Fruit fly (Drosophila melanogaster): Measurements from ENCODE around the gene Prosbeta3.

Gene Prosbeta3

dm6 chr3R:8962860-8963755 is 42.9 kb downstream of the Prosbeta3 start, which contains the start of gene ich (continued):
- TF ChIP-seq ewg (GFP tag; optimal IDR thresholded peaks at IDR 0.05) (peak; percentile 34), CG14667 (GFP tag; IDR thresholded peaks at IDR 0.05) (no peak), phol (tag; optimal IDR thresholded peaks at IDR 0.05) (no peak), Deaf1 (tag; optimal IDR thresholded peaks at IDR 0.05) (peak; percentile 83), slou (GFP tag; optimal IDR thresholded peaks at IDR 0.05) (no peak), CG13424 (tag; optimal IDR thresholded peaks at IDR 0.05) (no peak), CG6791 (GFP tag; IDR thresholded peaks at IDR 0.05; ENCODE audit: partially characterized antibody) (0 out of 3 replicates have a peak, but pooled peaks have one; percentile 26), Lhr (GFP tag; optimal IDR thresholded peaks at IDR 0.05) (no peak), tap (tag; optimal IDR thresholded peaks at IDR 0.05) (no peak), CG17829 (tag; optimal IDR thresholded peaks at IDR 0.05) (peak; percentile 10), jigr1 (GFP tag; IDR thresholded peaks at IDR 0.05) (no peak), CG11696 (GFP tag; IDR thresholded peaks at IDR 0.05) (no peak), cg (GFP tag; optimal IDR thresholded peaks at IDR 0.05) (peak; percentile 57)

- peak; percentile 42; the same call in 2 of the 3 replicates for TF ChIP-seq CG14050 (GFP tag; IDR thresholded peaks at IDR 0.05)
- peak; percentile 3 for TF ChIP-seq Hmr (GFP tag; optimal IDR thresholded peaks at IDR 0.05)
- TF ChIP-seq CG4360 (GFP tag; IDR thresholded peaks at IDR 0.05) = no peak
- no peak for TF ChIP-seq NC2β (GFP tag; optimal IDR thresholded peaks at IDR 0.05)
- TF ChIP-seq tio (GFP tag; optimal IDR thresholded peaks at IDR 0.05) = peak; percentile 28
- TF ChIP-seq PHDP (tag; optimal IDR thresholded peaks at IDR 0.05) = peak; percentile 61
- TF ChIP-seq Aef1 (GFP tag; IDR thresholded peaks at IDR 0.05) = peak; percentile 31; the same call in 1 of the 3 replicates
- no peak for TF ChIP-seq wek (GFP tag; optimal IDR thresholded peaks at IDR 0.05)
- TF ChIP-seq CG7963 (GFP tag; IDR thresholded peaks at IDR 0.05; ENCODE audit: partially characterized antibody) = no peak
- no peak for TF ChIP-seq abd-A (tag; optimal IDR thresholded peaks at IDR 0.05)
- peak; percentile 79 for TF ChIP-seq CG17359 (tag; optimal IDR thresholded peaks at IDR 0.05)
- peak; percentile 65 for TF ChIP-seq esg (GFP tag; conservative IDR thresholded peaks at IDR 0.05)
- TF ChIP-seq usp (GFP tag; optimal IDR thresholded peaks at IDR 0.05) = no peak
- TF ChIP-seq CG1233 (GFP tag; optimal IDR thresholded peaks at IDR 0.05) = peak; percentile 43
- TF ChIP-seq NK7.1 (GFP tag; optimal IDR thresholded peaks at IDR 0.05) = no peak
- TF ChIP-seq CG3407 (GFP tag; optimal IDR thresholded peaks at IDR 0.05) = peak; percentile 39
- no peak for TF ChIP-seq CG17612 (GFP tag; IDR thresholded peaks at IDR 0.05)
- peak in 1 of 2 experiments; percentile 31 for TF ChIP-seq dpn (GFP tag; optimal IDR thresholded peaks at IDR 0.05)
- TF ChIP-seq Nf-YB (GFP tag; optimal IDR thresholded peaks at IDR 0.05) = peak; percentile 23
- peak; percentile 11 for TF ChIP-seq CG18764 (GFP tag; optimal IDR thresholded peaks at IDR 0.05)
- no peak for TF ChIP-seq Hmx (GFP tag; optimal IDR thresholded peaks at IDR 0.05)
- TF ChIP-seq CG15073 (GFP tag; optimal IDR thresholded peaks at IDR 0.05) = no peak
- peak; percentile 7 for TF ChIP-seq CG33557 (GFP tag; optimal IDR thresholded peaks at IDR 0.05)
- TF ChIP-seq mld (GFP tag; IDR thresholded peaks at IDR 0.05; ENCODE audit: partially characterized antibody) = no peak
- peak; percentile 48; the same call in 1 of the 2 replicates for TF ChIP-seq CG17328 (GFP tag; IDR thresholded peaks at IDR 0.05)
- no peak for TF ChIP-seq CG11247 (GFP tag; IDR thresholded peaks at IDR 0.05)
- TF ChIP-seq D19A (tag; optimal IDR thresholded peaks at IDR 0.05) = peak; percentile 56
- peak; percentile 45 for TF ChIP-seq lmd (GFP tag; IDR thresholded peaks at IDR 0.05)
- no peak for TF ChIP-seq Taf1 (GFP tag; IDR thresholded peaks at IDR 0.05)
- TF ChIP-seq Hr3 (GFP tag; optimal IDR thresholded peaks at IDR 0.05) = peak; percentile 56
- peak; percentile 12 for TF ChIP-seq CG10147 (GFP tag; optimal IDR thresholded peaks at IDR 0.05)
- no peak for TF ChIP-seq Vsx1 (GFP tag; optimal IDR thresholded peaks at IDR 0.05)
- TF ChIP-seq CG15601 (tag; optimal IDR thresholded peaks at IDR 0.05) = peak; percentile 36
- TF ChIP-seq sqz (GFP tag; optimal IDR thresholded peaks at IDR 0.05) = peak; percentile 11
- TF ChIP-seq CG30403 (GFP tag; optimal IDR thresholded peaks at IDR 0.05) = peak; percentile 67
These were observed 45.7 kb downstream of the Prosbeta3 start for dm6 chr3R:8960329-8960728.

All from whole organism, embryonic.